Fruit fly (Drosophila melanogaster): ENCODE results near the gene Naa30B.
A peak's percentile ranks its signal among the peaks of the same experiment; 100 is the strongest.

Gene Naa30B

DNA sequence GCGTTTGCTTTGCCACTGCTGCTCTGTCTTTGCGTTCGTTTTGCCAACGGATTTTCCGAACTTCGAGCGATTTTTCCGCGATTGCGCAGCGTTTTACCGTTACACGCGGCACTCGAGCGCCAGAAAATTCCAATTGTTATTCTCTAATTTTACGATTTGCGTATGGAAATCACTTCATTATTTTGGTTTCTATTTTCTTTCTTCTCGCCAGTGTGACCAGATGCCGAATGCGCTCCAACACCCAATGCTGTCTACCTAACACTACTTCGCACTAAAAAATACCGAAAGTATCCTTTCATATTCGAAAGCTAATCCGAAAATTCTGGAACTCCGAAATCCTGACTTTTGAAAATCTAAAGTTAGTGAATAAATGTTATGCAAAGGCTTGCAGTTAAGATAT, 24.5 kb upstream of the Naa30B start, which contains the start of gene CG12084 (continued):
- peak; percentile 47 for TF ChIP-seq CG14710 (tag; optimal IDR thresholded peaks at IDR 0.05)
- TF ChIP-seq Eip74EF (GFP tag; optimal IDR thresholded peaks at IDR 0.05), result no peak
- TF ChIP-seq Sin3A (optimal IDR thresholded peaks at IDR 0.05), result peak; percentile 64
- no peak for TF ChIP-seq twi (tag; optimal IDR thresholded peaks at IDR 0.05)
- peak; percentile 68 for TF ChIP-seq pzg (GFP tag; optimal IDR thresholded peaks at IDR 0.05)
- TF ChIP-seq CG33557 (GFP tag; optimal IDR thresholded peaks at IDR 0.05), result no peak
- TF ChIP-seq Doc3 (GFP tag; IDR thresholded peaks at IDR 0.05; ENCODE audit: partially characterized antibody), result 0 out of 3 replicates have a peak, but pooled peaks have one; percentile 13
- peak; percentile 46; the same call in 1 of the 2 replicates for TF ChIP-seq CG13287 (GFP tag; IDR thresholded peaks at IDR 0.05; ENCODE audit: partially characterized antibody)
- peak; percentile 82 for TF ChIP-seq Elba2 (GFP tag; optimal IDR thresholded peaks at IDR 0.05)
- no peak for TF ChIP-seq odd (GFP tag; optimal IDR thresholded peaks at IDR 0.05)
- peak; percentile 2 for TF ChIP-seq vfl (GFP tag; optimal IDR thresholded peaks at IDR 0.05)
- peak; percentile 21 for TF ChIP-seq CG33213 (GFP tag; optimal IDR thresholded peaks at IDR 0.05)
- no peak for TF ChIP-seq D19B (GFP tag; optimal IDR thresholded peaks at IDR 0.05)
- no peak for TF ChIP-seq CG7786 (GFP tag; optimal IDR thresholded peaks at IDR 0.05)
- peak; percentile 70 for TF ChIP-seq sens (GFP tag)
- no peak for TF ChIP-seq Atf3 (GFP tag; optimal IDR thresholded peaks at IDR 0.05)
- no peak for TF ChIP-seq CG42726 (GFP tag; IDR thresholded peaks at IDR 0.05; ENCODE audit: partially characterized antibody)
- peak; percentile 87 for TF ChIP-seq CG9797 (GFP tag; optimal IDR thresholded peaks at IDR 0.05)
- TF ChIP-seq CG15514 (GFP tag; optimal IDR thresholded peaks at IDR 0.05), result peak; percentile 72
- 0 out of 2 replicates have a peak, but pooled peaks have one; percentile 10 for TF ChIP-seq vvl (GFP tag; IDR thresholded peaks at IDR 0.05)
- peak; percentile 27 for TF ChIP-seq Ets97D (GFP tag; optimal IDR thresholded peaks at IDR 0.05)
- 0 out of 2 replicates have a peak, but pooled peaks have one; percentile 19 for TF ChIP-seq amos (GFP tag; IDR thresholded peaks at IDR 0.05; ENCODE audit: partially characterized antibody)
- peak; percentile 90 for TF ChIP-seq stwl (tag; optimal IDR thresholded peaks at IDR 0.05)
- no peak for TF ChIP-seq tx (GFP tag; optimal IDR thresholded peaks at IDR 0.05)
- peak; percentile 59 for TF ChIP-seq trem (tag; optimal IDR thresholded peaks at IDR 0.05)
- peak; percentile 36 for TF ChIP-seq E2f2 (GFP tag; IDR thresholded peaks at IDR 0.05)
- peak in 1 of 2 experiments; percentile 29 for TF ChIP-seq Pdp1 (GFP tag; optimal IDR thresholded peaks at IDR 0.05)
- TF ChIP-seq gfzf (GFP tag; optimal IDR thresholded peaks at IDR 0.05), result peak; percentile 96
- TF ChIP-seq kni (GFP tag; optimal IDR thresholded peaks at IDR 0.05), result no peak
- peak; percentile 26 for TF ChIP-seq nmo (GFP tag; optimal IDR thresholded peaks at IDR 0.05)
- peak; percentile 86 for TF ChIP-seq YL-1 (GFP tag; optimal IDR thresholded peaks at IDR 0.05)
- TF ChIP-seq her (GFP tag; optimal IDR thresholded peaks at IDR 0.05), result peak; percentile 13
- peak; percentile 25 for TF ChIP-seq Scr (GFP tag; IDR thresholded peaks at IDR 0.05; ENCODE audit: partially characterized antibody)
- TF ChIP-seq CG10267 (tag; optimal IDR thresholded peaks at IDR 0.05), result peak; percentile 64
- TF ChIP-seq ATbp (GFP tag; optimal IDR thresholded peaks at IDR 0.05), result peak; percentile 83
- peak; percentile 20 for TF ChIP-seq CG6854 (GFP tag; optimal IDR thresholded peaks at IDR 0.05)
- TF ChIP-seq CG34422 (GFP tag; IDR thresholded peaks at IDR 0.05), result peak; percentile 21; the same call in 1 of the 3 replicates
- TF ChIP-seq CkIIα-i1 (GFP tag; IDR thresholded peaks at IDR 0.05), result no peak
- TF ChIP-seq unc-4 (GFP tag; IDR thresholded peaks at IDR 0.05; ENCODE audit: partially characterized antibody), result 0 out of 2 replicates have a peak, but pooled peaks have one; percentile 29

DNA sequence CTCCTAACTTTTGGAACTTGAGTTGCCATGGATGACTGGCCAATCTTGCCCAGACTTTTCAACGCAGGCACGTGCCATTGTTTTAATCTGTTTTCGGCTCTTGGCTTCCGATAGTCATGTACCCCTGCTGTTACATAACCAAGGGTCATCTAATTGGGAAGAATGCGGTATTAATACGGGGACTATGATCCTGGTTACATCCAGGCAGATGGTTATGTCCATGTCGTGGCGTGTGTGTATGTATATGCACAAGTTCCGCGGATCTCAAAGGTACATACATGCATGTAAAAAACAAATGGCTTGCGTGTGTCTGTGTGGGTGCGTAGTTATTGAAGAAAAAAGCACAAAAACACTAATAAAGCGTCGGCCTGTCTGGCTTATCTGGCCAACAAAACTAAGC, 23.9 kb upstream of the Naa30B start:
- no peak for TF ChIP-seq Drgx (GFP tag; IDR thresholded peaks at IDR 0.05)
- TF ChIP-seq CoRest (tag; optimal IDR thresholded peaks at IDR 0.05), result no peak
- TF ChIP-seq cwo (GFP tag; optimal IDR thresholded peaks at IDR 0.05), result peak; percentile 42
- peak; percentile 80 for TF ChIP-seq Med (GFP tag)
- TF ChIP-seq exex (tag; optimal IDR thresholded peaks at IDR 0.05), result peak; percentile 22
- TF ChIP-seq crp (GFP tag; optimal IDR thresholded peaks at IDR 0.05), result no peak
- 0 out of 3 replicates have a peak, but pooled peaks have one; percentile 13 for TF ChIP-seq Doc3 (GFP tag; IDR thresholded peaks at IDR 0.05; ENCODE audit: partially characterized antibody)
- TF ChIP-seq chinmo (GFP tag; IDR thresholded peaks at IDR 0.05; ENCODE audit: partially characterized antibody), result 0 out of 4 replicates have a peak, but pooled peaks have one; percentile 50
- TF ChIP-seq cg (GFP tag; optimal IDR thresholded peaks at IDR 0.05), result peak; percentile 75
- no peak for TF ChIP-seq CG10462 (GFP tag; optimal IDR thresholded peaks at IDR 0.05)
- no peak for TF ChIP-seq CG32772 (GFP tag; IDR thresholded peaks at IDR 0.05)
- TF ChIP-seq CG13775 (GFP tag; optimal IDR thresholded peaks at IDR 0.05), result peak; percentile 11
- no peak for TF ChIP-seq CG13123 (GFP tag; optimal IDR thresholded peaks at IDR 0.05)

Data from whole organism, embryonic.